Worm (Caenorhabditis elegans): ENCODE measurements around the gene str-97.

Gene str-97

DNA sequence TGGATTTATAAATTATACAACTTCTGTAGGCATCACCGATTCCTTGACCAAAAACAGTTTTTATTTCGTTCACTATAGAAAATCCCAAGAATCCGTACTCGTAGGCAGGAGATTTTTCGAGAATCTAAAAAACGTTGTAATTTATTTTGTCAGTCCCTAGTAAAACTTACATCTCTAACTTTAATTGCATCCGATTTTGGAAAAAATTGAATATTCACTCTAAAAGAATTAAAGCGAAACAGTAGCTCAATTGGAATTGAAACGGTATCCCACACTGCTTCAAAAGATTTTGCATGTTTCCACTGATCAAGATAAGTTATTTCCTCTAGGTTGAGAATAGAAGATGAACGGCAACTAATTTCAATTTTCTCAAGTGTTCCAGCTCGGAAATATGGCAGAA, 23.8 kb downstream of the str-97 start, which contains the start of gene fbxa-142:
fbxa-142 (minus strand) TSS at position 101 of the 400 bp plus-strand sequence.
- TF ChIP-seq unc-62 (GFP tag; optimal IDR thresholded peaks at IDR 0.05), result no peak

DNA sequence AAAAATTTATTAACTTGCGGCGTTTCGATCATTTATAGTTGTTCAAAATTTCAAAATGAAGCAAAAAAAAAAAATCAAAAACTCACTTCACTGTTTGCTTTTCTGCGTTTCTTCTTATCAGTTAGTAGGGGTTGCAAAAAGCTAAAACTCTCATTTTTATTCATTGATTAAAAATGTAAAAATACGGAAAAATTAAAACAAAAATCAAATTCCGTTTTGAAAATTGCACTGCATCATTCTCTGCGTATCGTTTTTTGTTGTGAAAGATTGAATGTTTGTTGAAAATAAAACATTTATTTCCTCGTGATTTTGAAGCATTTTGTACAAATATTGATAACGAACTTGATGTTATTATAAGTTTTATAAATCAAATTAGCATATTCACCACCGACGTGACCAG, 25.9 kb downstream of the str-97 start:
- no peak for TF ChIP-seq unc-62 (GFP tag; optimal IDR thresholded peaks at IDR 0.05)

DNA sequence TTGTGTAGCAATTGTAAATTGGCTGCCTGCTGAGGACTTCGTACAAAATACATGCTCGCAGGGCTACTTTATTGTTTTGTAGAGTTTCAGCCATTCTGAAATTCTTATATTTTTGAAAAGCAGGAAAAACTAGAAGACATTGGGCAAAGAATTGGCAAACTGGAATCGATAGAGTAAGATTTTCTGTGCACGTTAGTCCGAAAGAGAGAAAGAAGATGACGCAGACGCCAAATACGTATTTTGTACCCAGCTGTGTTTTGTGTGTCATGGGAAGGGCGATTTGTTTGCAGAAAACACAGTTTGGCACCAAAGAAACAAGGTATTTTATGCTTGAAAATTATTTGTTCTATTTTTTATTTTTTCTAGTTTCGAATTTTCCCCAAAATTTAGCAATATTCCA, 27.6 kb downstream of the str-97 start, which contains the start of gene fbxa-143:
fbxa-143 (minus strand) TSS at position 101 of the 400 bp plus-strand sequence.
- no peak for TF ChIP-seq unc-62 (GFP tag; optimal IDR thresholded peaks at IDR 0.05)

DNA sequence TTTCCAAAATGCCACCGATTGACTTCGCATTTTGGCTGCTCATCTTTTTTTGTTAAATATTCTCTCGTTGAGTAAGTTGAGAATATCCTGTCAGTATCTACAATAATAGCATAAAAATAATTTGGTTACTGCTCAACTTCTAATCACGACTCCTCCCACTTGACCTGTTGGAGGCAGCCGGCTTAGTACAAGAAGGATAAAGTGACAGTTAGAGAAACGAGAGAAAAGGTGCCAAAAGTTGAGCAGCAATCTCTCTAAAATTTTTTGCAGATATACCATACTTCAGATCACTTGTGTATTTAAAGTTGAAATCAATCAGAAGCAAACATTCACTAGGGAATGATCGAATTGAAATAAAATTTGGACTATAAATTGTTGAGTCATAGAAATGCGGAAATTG, 30.3 kb downstream of the str-97 start, which contains the start of gene nhr-111:
nhr-111 (minus strand) TSS at position 101 of the 400 bp plus-strand sequence.
- no peak for TF ChIP-seq unc-62 (GFP tag; optimal IDR thresholded peaks at IDR 0.05)

DNA sequence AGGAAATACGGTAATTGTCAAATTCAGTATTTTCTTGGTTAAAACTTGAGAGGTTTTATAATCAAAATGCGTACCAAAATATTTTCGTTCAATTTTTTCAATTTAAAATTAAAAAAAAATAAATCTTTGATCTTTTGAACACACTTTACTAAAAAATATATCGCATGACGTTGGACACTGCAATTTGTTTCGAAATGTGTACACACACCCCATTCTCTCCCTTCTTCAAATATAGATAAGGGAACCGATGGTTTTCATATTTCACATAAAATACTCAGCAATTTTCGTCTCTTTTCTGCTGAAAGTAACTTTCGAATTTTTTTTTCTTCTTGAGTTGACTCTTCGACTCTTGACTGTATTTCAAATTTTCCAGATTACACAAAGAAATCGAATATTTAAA, 33.6 kb downstream of the str-97 start:
- TF ChIP-seq unc-62 (GFP tag; optimal IDR thresholded peaks at IDR 0.05), result no peak

DNA sequence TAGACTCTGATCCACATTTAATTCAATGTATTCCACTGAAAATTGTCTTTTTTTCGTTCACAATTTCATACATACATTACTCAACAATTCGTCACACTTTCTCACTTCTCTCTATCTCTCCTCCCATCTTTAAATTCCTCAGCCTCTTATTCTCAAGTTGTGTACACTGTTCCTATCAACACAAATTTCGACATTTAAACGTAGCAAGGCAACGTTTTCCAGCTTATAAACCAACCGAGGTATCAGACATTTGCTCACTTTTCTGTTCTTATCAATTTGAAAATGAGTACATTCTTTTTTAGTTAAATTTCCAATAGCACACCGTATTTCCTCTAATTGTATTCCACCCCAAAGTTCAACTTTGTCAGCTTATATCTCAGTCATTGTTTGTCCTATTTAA, 34.1 kb downstream of the str-97 start, which contains the start of gene skr-3:
skr-3 (plus strand) TSS at position 163 of the 400 bp plus-strand sequence.
- no peak for TF ChIP-seq unc-62 (GFP tag; optimal IDR thresholded peaks at IDR 0.05)

DNA sequence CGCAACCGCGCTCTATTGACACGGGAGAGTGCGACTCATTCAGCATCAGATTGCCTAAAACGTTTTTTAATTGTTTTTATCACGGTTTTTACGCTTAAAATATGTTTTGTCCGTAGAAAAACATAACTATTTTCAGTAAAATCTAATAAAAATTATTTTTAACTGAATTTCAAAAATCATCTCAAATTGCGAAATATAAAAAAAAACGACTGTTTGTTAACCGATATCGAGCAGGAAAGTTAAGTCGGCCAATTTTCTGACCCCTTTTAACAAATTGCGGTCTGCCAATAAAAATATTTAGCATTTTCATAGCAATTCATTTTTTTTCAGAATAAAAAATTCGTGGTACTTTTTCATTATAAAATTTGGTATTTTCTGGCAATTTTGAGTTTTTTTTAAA, 34.5 kb downstream of the str-97 start:
- TF ChIP-seq unc-62 (GFP tag; optimal IDR thresholded peaks at IDR 0.05), result no peak

DNA sequence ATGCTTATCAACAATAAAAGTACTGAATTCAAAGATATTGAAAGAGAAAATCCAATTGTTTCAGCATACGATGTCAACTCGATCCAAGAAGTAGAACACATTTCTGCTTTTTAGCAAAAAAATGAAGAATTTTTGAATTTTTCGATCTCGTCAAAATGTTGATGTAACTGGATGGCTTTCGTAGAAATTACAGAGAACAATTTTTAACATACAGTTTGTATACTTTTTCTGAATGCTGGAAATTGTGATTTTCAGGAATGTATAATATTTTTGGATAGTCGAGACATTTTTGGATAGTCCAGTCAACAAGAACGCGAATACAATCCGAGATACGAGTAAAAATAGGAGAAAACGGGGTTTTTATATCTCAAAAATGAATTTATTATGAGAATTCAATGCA, 36.4 kb downstream of the str-97 start, which contains the start of gene str-103:
str-103 (minus strand) TSS at position 101 of the 400 bp plus-strand sequence.
- TF ChIP-seq unc-62 (GFP tag; optimal IDR thresholded peaks at IDR 0.05), result no peak

DNA sequence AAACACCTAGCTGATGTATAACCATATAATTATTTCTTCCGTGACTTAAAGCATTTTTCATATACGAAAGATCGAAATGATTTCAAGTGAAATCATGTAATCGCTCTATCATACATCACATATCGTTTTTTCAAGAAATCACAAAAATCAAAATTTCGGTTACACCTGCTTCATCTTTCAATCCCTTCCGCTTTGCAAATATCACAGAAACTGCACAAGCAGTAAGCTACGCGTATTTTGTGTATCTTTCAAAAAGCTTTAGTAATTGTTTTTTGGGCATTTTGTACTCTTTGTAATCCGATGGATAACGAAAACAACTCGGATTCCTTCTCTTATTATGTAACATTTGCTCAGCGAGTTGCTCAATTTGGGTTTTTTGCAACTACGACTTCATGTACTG, 39.6 kb downstream of the str-97 start, which contains the start of gene str-25:
str-25 (plus strand) TSS at position 301 of the 400 bp plus-strand sequence.
- TF ChIP-seq unc-62 (GFP tag; optimal IDR thresholded peaks at IDR 0.05), result no peak

DNA sequence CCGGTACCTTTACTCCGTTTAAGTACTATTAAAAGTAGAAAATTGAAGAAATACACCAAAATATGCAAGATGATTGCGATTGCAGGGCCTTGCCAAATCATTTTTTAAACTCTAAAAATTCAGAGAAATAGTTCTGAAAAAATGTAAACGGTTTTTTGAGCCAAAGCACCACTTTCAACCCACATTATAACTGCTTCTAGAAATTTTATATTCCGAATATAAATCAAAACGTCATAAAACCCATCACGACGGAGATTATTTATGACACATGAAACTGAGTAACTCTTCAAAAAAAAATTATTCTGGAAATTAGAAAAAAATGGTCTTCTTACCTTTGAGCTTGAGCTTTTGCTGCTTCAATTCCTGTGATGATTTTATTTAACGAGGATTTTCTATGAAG, 40.8 kb downstream of the str-97 start, which contains the start of gene srxa-16:
srxa-16 (minus strand) TSS at position 101 of the 400 bp plus-strand sequence.
- no peak for TF ChIP-seq unc-62 (GFP tag; optimal IDR thresholded peaks at IDR 0.05)

All from whole organism, dauer.